Worm (Caenorhabditis elegans) whole organism, mixed stage, embryonic: ENCODE results near the gene T05C12.15.
A peak's percentile ranks its signal among the peaks of the same experiment; 100 is the strongest.

Experiments used
- M03D4.4 ChIP-seq: sonication (generic microtip); optimal IDR thresholded peaks from 2 replicates; lab custom pipeline; 2017; ENCODE audit warnings: mild to moderate bottlenecking, missing genetic modification characterization, missing compliant biosample characterization
- bed-3 ChIP-seq: fragments of 200-800 bp; sonication (Bioruptor generic); optimal IDR thresholded peaks from 3 replicates; lab custom pipeline; 2018; ENCODE audit warnings: mild to moderate bottlenecking, missing genetic modification characterization, moderate library complexity, missing compliant biosample characterization
- blmp-1 ChIP-seq: fragments of 150-350 bp; optimal IDR thresholded peaks from 2 replicates; lab custom pipeline; 2014; ENCODE audit warnings: missing biosample characterization, missing genetic modification characterization
- ceh-39 ChIP-seq: fragments of 150-350 bp; optimal IDR thresholded peaks from 2 replicates; lab custom pipeline; 2014; ENCODE audit warnings: missing biosample characterization, missing genetic modification characterization
- ceh-43 ChIP-seq: fragments of 200-800 bp; sonication (Bioruptor generic); optimal IDR thresholded peaks from 2 replicates; lab custom pipeline; 2018; ENCODE audit warnings: mild to moderate bottlenecking, missing genetic modification characterization, moderate library complexity, missing compliant biosample characterization
- ceh-83 ChIP-seq: fragments of 200-800 bp; sonication (Bioruptor generic); optimal IDR thresholded peaks from 2 replicates; lab custom pipeline; 2018; ENCODE audit warnings: mild to moderate bottlenecking, missing genetic modification characterization, missing compliant biosample characterization
- ces-1 ChIP-seq: fragments of 150-350 bp; optimal IDR thresholded peaks from 2 replicates; lab custom pipeline; 2014; ENCODE audit warnings: missing biosample characterization, missing genetic modification reagents, missing genetic modification characterization
- cnd-1 ChIP-seq: fragments of 200-800 bp; sonication (Bioruptor generic); optimal IDR thresholded peaks from 2 replicates; lab custom pipeline; 2018; ENCODE audit warnings: mild to moderate bottlenecking, missing genetic modification characterization, missing compliant biosample characterization
- drap-1 ChIP-seq: fragments of 200-800 bp; sonication (Bioruptor generic); optimal IDR thresholded peaks from 3 replicates; lab custom pipeline; 2018; ENCODE audit warnings: mild to moderate bottlenecking, missing genetic modification characterization, missing compliant biosample characterization
- elt-1 ChIP-seq: sonication (generic microtip); optimal IDR thresholded peaks from 2 replicates; lab custom pipeline; 2017; ENCODE audit warnings: missing genetic modification characterization, mild to moderate bottlenecking, missing compliant biosample characterization, antibody characterized with exemption, moderate library complexity, borderline replicate concordance; ENCODE audit not compliant: insufficient read depth
- elt-3 ChIP-seq: fragments of 150-350 bp; optimal IDR thresholded peaks from 2 replicates; lab custom pipeline; 2014; ENCODE audit warnings: missing biosample characterization, missing genetic modification characterization
- flh-1 ChIP-seq: fragments of 200-800 bp; sonication (Bioruptor generic); optimal IDR thresholded peaks from 2 replicates; lab custom pipeline; 2018; ENCODE audit warnings: mild to moderate bottlenecking, missing genetic modification characterization, moderate library complexity, missing compliant biosample characterization
- ham-2 ChIP-seq: fragments of 200-800 bp; sonication (Bioruptor generic); optimal IDR thresholded peaks from 2 replicates; lab custom pipeline; 2018; ENCODE audit warnings: mild to moderate bottlenecking, missing genetic modification characterization, missing compliant biosample characterization
- hlh-1 ChIP-seq: fragments of 150-350 bp; optimal IDR thresholded peaks from 2 replicates; lab custom pipeline; 2014; ENCODE audit warnings: missing biosample characterization, missing genetic modification reagents, missing genetic modification characterization
- lin-13 ChIP-seq: fragments of 150-350 bp; optimal IDR thresholded peaks from 2 replicates; lab custom pipeline; 2014; ENCODE audit warnings: missing biosample characterization, missing genetic modification characterization
- lin-32 ChIP-seq: fragments of 200-800 bp; sonication (Bioruptor generic); optimal IDR thresholded peaks from 2 replicates; lab custom pipeline; 2018; ENCODE audit warnings: mild to moderate bottlenecking, missing genetic modification characterization, missing compliant biosample characterization
- lsy-2 ChIP-seq: fragments of 150-350 bp; optimal IDR thresholded peaks from 2 replicates; lab custom pipeline; 2014; ENCODE audit warnings: missing biosample characterization, missing genetic modification characterization
- mab-5 ChIP-seq: fragments of 150-350 bp; optimal IDR thresholded peaks from 2 replicates; lab custom pipeline; 2014; ENCODE audit warnings: missing biosample characterization, missing genetic modification characterization
- mep-1 ChIP-seq: fragments of 150-350 bp; optimal IDR thresholded peaks from 2 replicates; lab custom pipeline; 2017; ENCODE audit warnings: missing biosample characterization, missing genetic modification reagents, missing genetic modification characterization, inconsistent platforms
- mls-2 ChIP-seq: sonication (generic microtip); optimal IDR thresholded peaks from 2 replicates; lab custom pipeline; 2016; ENCODE audit warnings: mild to moderate bottlenecking, missing genetic modification characterization, moderate library complexity, missing compliant biosample characterization
- nhr-12 ChIP-seq: fragments of 150-350 bp; optimal IDR thresholded peaks from 2 replicates; lab custom pipeline; 2014; ENCODE audit warnings: missing biosample characterization, missing genetic modification characterization
- nhr-2 ChIP-seq: fragments of 150-350 bp; optimal IDR thresholded peaks from 2 replicates; lab custom pipeline; 2014; ENCODE audit warnings: missing biosample characterization, missing genetic modification characterization
- nhr-237 ChIP-seq: fragments of 150-350 bp; optimal IDR thresholded peaks from 2 replicates; lab custom pipeline; 2014; ENCODE audit warnings: missing biosample characterization, missing genetic modification characterization
- nhr-28 ChIP-seq: fragments of 150-350 bp; optimal IDR thresholded peaks from 2 replicates; lab custom pipeline; 2014; ENCODE audit warnings: missing biosample characterization, missing genetic modification characterization
- nhr-76 ChIP-seq: sonication (generic microtip); optimal IDR thresholded peaks from 2 replicates; lab custom pipeline; 2017; ENCODE audit warnings: missing biosample characterization, missing genetic modification characterization
- pha-4 ChIP-seq: fragments of 150-350 bp; optimal IDR thresholded peaks from 2 replicates; lab custom pipeline; 2018; ENCODE audit warnings: missing biosample characterization, missing genetic modification reagents, missing genetic modification characterization
- sem-2 ChIP-seq: fragments of 200-800 bp; sonication (Bioruptor generic); optimal IDR thresholded peaks from 2 replicates; lab custom pipeline; 2018; ENCODE audit warnings: mild to moderate bottlenecking, missing genetic modification characterization, missing compliant biosample characterization
- snpc-4 ChIP-seq: fragments of 150-350 bp; optimal IDR thresholded peaks from 2 replicates; lab custom pipeline; 2014; ENCODE audit warnings: missing biosample characterization, missing genetic modification characterization
- sptf-1 ChIP-seq: sonication (generic microtip); optimal IDR thresholded peaks from 2 replicates; lab custom pipeline; 2017; ENCODE audit warnings: mild to moderate bottlenecking, missing genetic modification characterization, moderate library complexity, missing compliant biosample characterization
- tbx-8 ChIP-seq: fragments of 200-800 bp; sonication (Bioruptor generic); optimal IDR thresholded peaks from 2 replicates; lab custom pipeline; 2018; ENCODE audit warnings: mild to moderate bottlenecking, missing genetic modification characterization, moderate library complexity, missing compliant biosample characterization
- unc-120 ChIP-seq: sonication (generic microtip); optimal IDR thresholded peaks from 2 replicates; lab custom pipeline; 2017; ENCODE audit warnings: missing genetic modification characterization, missing compliant biosample characterization; ENCODE audit not compliant: poor library complexity, severe bottlenecking
- unc-39 ChIP-seq: fragments of 150-350 bp; optimal IDR thresholded peaks from 2 replicates; lab custom pipeline; 2014; ENCODE audit warnings: missing biosample characterization, missing genetic modification characterization
- unc-62 ChIP-seq: fragments of 150-350 bp; optimal IDR thresholded peaks from 2 replicates; lab custom pipeline; 2014; ENCODE audit warnings: missing biosample characterization, missing genetic modification reagents, missing genetic modification characterization
- zip-8 ChIP-seq: fragments of 150-350 bp; optimal IDR thresholded peaks from 2 replicates; lab custom pipeline; 2014; ENCODE audit warnings: missing biosample characterization, missing genetic modification characterization
- ztf-11 ChIP-seq: fragments of 150-350 bp; optimal IDR thresholded peaks from 2 replicates; lab custom pipeline; 2014; ENCODE audit warnings: missing biosample characterization, missing genetic modification characterization

T05C12.15 gene

DNA sequence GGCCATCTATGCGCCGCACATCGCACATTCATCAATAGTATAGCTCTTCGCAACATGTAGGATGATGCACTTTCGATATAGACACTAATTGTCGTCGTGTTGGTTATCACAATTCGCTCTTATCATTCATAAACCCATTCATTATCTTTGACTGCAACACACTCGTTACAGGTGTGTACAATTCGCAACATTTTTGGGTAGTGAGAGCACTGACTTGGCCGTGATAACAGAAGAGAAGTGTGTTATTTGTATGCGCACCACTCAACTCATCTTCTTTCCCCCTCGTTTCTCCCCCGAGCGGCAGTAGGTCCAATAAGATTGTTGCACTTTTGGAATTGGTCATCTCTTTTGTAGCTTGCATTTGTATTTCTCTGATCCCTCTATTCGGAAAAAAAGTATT lies 42.1 kb upstream of the T05C12.15 start:
- TF ChIP-seq nhr-2 (tag; lab: Kevin White, UChicago) (peak; percentile 67), unc-62 (GFP tag; lab: Kevin White, UChicago) (no peak)

DNA sequence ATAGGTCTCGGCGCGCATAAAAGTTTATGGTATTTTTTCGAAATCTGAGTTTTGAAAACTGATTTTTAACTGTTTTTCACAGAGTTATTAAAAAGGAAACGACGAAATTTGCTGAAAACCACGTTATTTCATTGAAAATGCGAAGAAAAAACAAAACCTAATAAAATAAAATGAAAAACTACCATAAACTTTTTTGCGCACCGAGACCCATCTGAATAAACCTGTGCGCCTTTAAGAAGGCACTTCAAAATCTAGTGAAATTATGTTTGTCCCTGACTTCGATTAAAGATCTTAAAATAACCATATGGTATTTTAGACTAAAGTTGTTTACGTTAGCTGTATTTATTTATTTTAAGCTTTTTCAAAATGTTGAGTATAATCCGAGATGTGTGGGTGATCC lies 41.6 kb upstream of the T05C12.15 start:
- no peak for TF ChIP-seq ham-2 (GFP tag; lab: Kevin White, UChicago)
- no peak for TF ChIP-seq mls-2 (tag; lab: Kevin White, UChicago)
- no peak for TF ChIP-seq snpc-4 (tag; lab: Kevin White, UChicago)
- TF ChIP-seq tbx-8 (GFP tag; lab: Kevin White, UChicago): no peak
- no peak for TF ChIP-seq hlh-1 (tag; lab: Kevin White, UChicago)

DNA sequence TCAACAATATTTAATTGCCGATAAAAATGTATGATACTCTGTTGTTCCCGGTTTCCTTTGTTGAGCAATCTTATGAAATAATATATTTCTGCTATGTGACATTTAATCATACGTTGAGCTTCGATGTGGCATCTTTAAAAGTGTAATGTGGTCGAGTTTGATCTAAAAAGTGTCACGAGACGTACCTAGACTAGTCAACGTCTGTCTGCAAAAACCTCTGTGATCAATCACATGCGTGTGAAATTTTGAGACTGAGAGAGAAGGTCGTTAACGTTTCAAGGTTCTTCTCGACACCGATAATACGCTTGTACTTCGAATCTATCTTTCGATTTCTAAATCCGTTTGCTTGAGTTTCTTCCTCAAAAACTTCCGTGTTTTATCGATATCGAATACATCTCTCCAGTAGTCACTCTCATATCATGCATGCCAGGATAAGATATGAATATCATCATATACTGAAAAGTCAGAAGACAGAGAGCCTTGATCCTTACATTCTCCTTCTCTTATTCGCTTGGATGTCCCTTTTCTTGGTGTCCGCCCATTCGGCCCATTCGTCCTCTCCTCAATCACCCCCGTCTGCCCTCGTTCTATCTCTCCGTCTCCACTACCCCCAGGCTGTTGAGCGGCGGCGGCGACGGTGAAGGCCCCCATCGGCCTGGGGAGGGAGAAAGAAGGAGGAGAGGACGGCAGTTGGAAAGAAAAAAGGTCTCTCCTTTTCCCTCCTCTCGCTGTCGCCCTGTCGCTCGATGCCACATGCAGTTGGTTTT lies 40.9 kb upstream of the T05C12.15 start:
- TF ChIP-seq cnd-1 (tag; lab: Kevin White, UChicago): peak; percentile 16
- TF ChIP-seq ceh-43 (GFP tag; lab: Kevin White, UChicago): no peak
- no peak for TF ChIP-seq nhr-237
- TF ChIP-seq mls-2 (tag; lab: Kevin White, UChicago): peak; percentile 66
- TF ChIP-seq ceh-83: no peak
- no peak for TF ChIP-seq zip-8
- no peak for TF ChIP-seq mab-5
- no peak for TF ChIP-seq flh-1 (GFP tag; lab: Kevin White, UChicago)
- TF ChIP-seq sptf-1 (tag; lab: Kevin White, UChicago): peak; percentile 71
- peak; percentile 17 for TF ChIP-seq lsy-2 (tag; lab: Kevin White, UChicago)
- no peak for TF ChIP-seq ztf-11 (tag; lab: Kevin White, UChicago)
- TF ChIP-seq ceh-39: no peak
- TF ChIP-seq snpc-4 (tag; lab: Kevin White, UChicago): no peak
- no peak for TF ChIP-seq bed-3
- no peak for TF ChIP-seq elt-3 (tag; lab: Kevin White, UChicago)
- peak; percentile 22 for TF ChIP-seq hlh-1 (tag; lab: Kevin White, UChicago)
- peak; percentile 9 for TF ChIP-seq lin-32
- TF ChIP-seq elt-1 (tag; lab: Kevin White, UChicago): no peak
- no peak for TF ChIP-seq nhr-76 (tag; lab: Kevin White, UChicago)
- no peak for TF ChIP-seq nhr-28 (tag; lab: Kevin White, UChicago)
- TF ChIP-seq unc-39 (tag; lab: Kevin White, UChicago): no peak
- TF ChIP-seq unc-120 (tag; lab: Kevin White, UChicago): peak; percentile 89
- peak; percentile 51 for TF ChIP-seq drap-1 (GFP tag; lab: Kevin White, UChicago)
- no peak for TF ChIP-seq blmp-1 (tag; lab: Kevin White, UChicago)
- peak; percentile 61 for TF ChIP-seq mep-1 (tag; lab: Kevin White, UChicago)
- no peak for TF ChIP-seq nhr-12 (tag; lab: Kevin White, UChicago)
- TF ChIP-seq nhr-2 (tag; lab: Kevin White, UChicago): no peak
- TF ChIP-seq unc-62 (GFP tag; lab: Kevin White, UChicago): no peak
- TF ChIP-seq M03D4.4: peak; percentile 46
- no peak for TF ChIP-seq lin-13 (tag; lab: Kevin White, UChicago)
- peak; percentile 22 for TF ChIP-seq tbx-8 (GFP tag; lab: Kevin White, UChicago)
- peak; percentile 66 for TF ChIP-seq ham-2 (GFP tag; lab: Kevin White, UChicago)
- no peak for TF ChIP-seq ces-1 (GFP tag; lab: Kevin White, UChicago)
- peak; percentile 34 for TF ChIP-seq sem-2 (GFP tag; lab: Kevin White, UChicago)
- TF ChIP-seq pha-4 (tag; lab: Kevin White, UChicago): no peak

DNA sequence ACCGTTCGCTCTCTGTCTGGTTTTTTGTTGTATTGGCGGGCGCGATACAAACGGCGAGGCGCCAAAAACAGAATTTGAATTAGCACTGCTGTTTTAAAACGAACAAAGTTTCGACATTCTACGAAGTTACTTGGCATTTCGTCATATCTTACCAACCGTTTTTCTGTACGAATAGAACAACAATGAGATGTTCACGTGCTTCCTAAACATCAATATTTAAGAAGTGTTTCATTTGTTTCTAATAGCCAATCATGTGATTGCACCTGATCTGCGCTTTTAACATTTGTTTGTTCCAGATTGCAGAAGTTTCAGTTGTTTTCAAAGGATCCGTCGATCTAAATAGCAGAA lies 40.4 kb upstream of the T05C12.15 start:
- no peak for TF ChIP-seq ces-1 (GFP tag; lab: Kevin White, UChicago)
